Worm (Caenorhabditis elegans) whole organism, L3 larva: ENCODE measurements around the gene F33C8.2.

Source experiments
- R02D3.7 ChIP-seq: fragments of 150-350 bp; optimal IDR thresholded peaks from 2 replicates; lab custom pipeline; 2014; ENCODE audit warnings: missing biosample characterization, missing genetic modification characterization
- ZK546.5 ChIP-seq: sonication (generic microtip); optimal IDR thresholded peaks from 2 replicates; lab custom pipeline; 2017; ENCODE audit warnings: missing biosample characterization, missing genetic modification characterization
- aly-2 ChIP-seq: fragments of 150-350 bp; optimal IDR thresholded peaks from 2 replicates; lab custom pipeline; 2014; ENCODE audit warnings: missing biosample characterization, missing genetic modification characterization
- ama-1 ChIP-seq: fragments of 150-350 bp; optimal IDR thresholded peaks from 2 replicates; lab custom pipeline; 2018
- ceh-16 ChIP-seq: sonication (generic microtip); optimal IDR thresholded peaks from 2 replicates; lab custom pipeline; 2017; ENCODE audit warnings: missing biosample characterization, missing genetic modification characterization
- ceh-28 ChIP-seq: fragments of 150-350 bp; optimal IDR thresholded peaks from 2 replicates; lab custom pipeline; 2014; ENCODE audit warnings: missing biosample characterization, missing genetic modification reagents, missing genetic modification characterization
- ceh-82 ChIP-seq: fragments of 150-350 bp; optimal IDR thresholded peaks from 2 replicates; lab custom pipeline; 2014; ENCODE audit warnings: missing biosample characterization, missing genetic modification characterization
- ceh-9 ChIP-seq: sonication (generic microtip); optimal IDR thresholded peaks from 2 replicates; lab custom pipeline; 2018; ENCODE audit warnings: missing biosample characterization, missing genetic modification characterization
- daf-12 ChIP-seq: fragments of 150-350 bp; optimal IDR thresholded peaks from 2 replicates; lab custom pipeline; 2014; ENCODE audit warnings: missing biosample characterization, missing genetic modification reagents, missing genetic modification characterization
- egl-27 ChIP-seq: sonication (generic microtip); optimal IDR thresholded peaks from 4 replicates; lab custom pipeline; 2017; ENCODE audit warnings: missing biosample characterization, missing genetic modification reagents, missing genetic modification characterization
- egl-5 ChIP-seq: fragments of 150-350 bp; optimal IDR thresholded peaks from 2 replicates; lab custom pipeline; 2017; ENCODE audit warnings: missing biosample characterization, missing genetic modification reagents, missing genetic modification characterization, inconsistent platforms
- elt-1 ChIP-seq: fragments of 150-350 bp; optimal IDR thresholded peaks from 2 replicates; lab custom pipeline; 2014; ENCODE audit warnings: missing biosample characterization, missing genetic modification characterization
- elt-2 ChIP-seq: sonication (generic microtip); optimal IDR thresholded peaks from 2 replicates; lab custom pipeline; 2016; ENCODE audit warnings: missing genetic modification reagents, mild to moderate bottlenecking, missing genetic modification characterization, missing compliant biosample characterization
- elt-3 ChIP-seq, 3 experiments: fragments of 150-350 bp in 1 of 3; sonication (generic microtip) in 2 of 3; optimal IDR thresholded peaks; 2 replicates in 2 of 3; 4 replicates in 1 of 3; lab custom pipeline; 2014 to 2017; ENCODE audit warnings: missing biosample characterization in 3 of 3, missing genetic modification characterization in 3 of 3
- eor-1 ChIP-seq, 2 experiments: fragments of 150-350 bp; optimal IDR thresholded peaks; 2 replicates each; lab custom pipeline; 2014 to 2018; ENCODE audit warnings: missing biosample characterization in 2 of 2, missing genetic modification characterization in 2 of 2
- fkh-10 ChIP-seq: sonication (generic microtip); optimal IDR thresholded peaks from 2 replicates; lab custom pipeline; 2017; ENCODE audit warnings: missing biosample characterization, missing genetic modification reagents, missing genetic modification characterization
- fkh-2 ChIP-seq: fragments of 150-350 bp; optimal IDR thresholded peaks from 2 replicates; lab custom pipeline; 2014; ENCODE audit warnings: missing biosample characterization, missing genetic modification reagents, missing genetic modification characterization
- fos-1 ChIP-seq: fragments of 150-350 bp; optimal IDR thresholded peaks from 2 replicates; lab custom pipeline; 2014; ENCODE audit warnings: missing biosample characterization, missing genetic modification characterization
- hmg-11 ChIP-seq: sonication (generic microtip); optimal IDR thresholded peaks from 2 replicates; lab custom pipeline; 2016; ENCODE audit warnings: missing genetic modification characterization, missing compliant biosample characterization
- jun-1 ChIP-seq: fragments of 150-350 bp; optimal IDR thresholded peaks from 2 replicates; lab custom pipeline; 2014; ENCODE audit warnings: missing biosample characterization, missing genetic modification reagents, missing genetic modification characterization
- lin-15B ChIP-seq: fragments of 150-350 bp; optimal IDR thresholded peaks from 2 replicates; lab custom pipeline; 2014; ENCODE audit warnings: missing biosample characterization, missing genetic modification characterization
- lin-39 ChIP-seq: fragments of 150-350 bp; optimal IDR thresholded peaks from 2 replicates; lab custom pipeline; 2018; ENCODE audit warnings: missing biosample characterization, missing genetic modification reagents, missing genetic modification characterization
- lsy-12 ChIP-seq: sonication (generic microtip); optimal IDR thresholded peaks from 2 replicates; lab custom pipeline; 2016; ENCODE audit warnings: mild to moderate bottlenecking, missing genetic modification characterization, missing compliant biosample characterization
- mdl-1 ChIP-seq: fragments of 150-350 bp; optimal IDR thresholded peaks from 2 replicates; lab custom pipeline; 2014; ENCODE audit warnings: missing biosample characterization, missing genetic modification characterization
- mml-1 ChIP-seq: fragments of 150-350 bp; sonication (generic microtip); optimal IDR thresholded peaks from 3 replicates; lab custom pipeline; 2014; ENCODE audit warnings: missing biosample characterization, missing genetic modification characterization
- nfya-1 ChIP-seq: sonication (generic microtip); optimal IDR thresholded peaks from 2 replicates; lab custom pipeline; 2017; ENCODE audit warnings: missing genetic modification characterization, mild to moderate bottlenecking, missing compliant biosample characterization, antibody characterized with exemption, moderate library complexity; ENCODE audit not compliant: insufficient read depth
- nhr-11 ChIP-seq: fragments of 150-350 bp; optimal IDR thresholded peaks from 2 replicates; lab custom pipeline; 2014; ENCODE audit warnings: missing biosample characterization, missing genetic modification characterization
- nhr-12 ChIP-seq: fragments of 150-350 bp; optimal IDR thresholded peaks from 2 replicates; lab custom pipeline; 2014; ENCODE audit warnings: missing biosample characterization, missing genetic modification characterization
- nhr-23 ChIP-seq: fragments of 150-350 bp; optimal IDR thresholded peaks from 2 replicates; lab custom pipeline; 2014; ENCODE audit warnings: missing biosample characterization, missing genetic modification reagents, missing genetic modification characterization
- nhr-237 ChIP-seq: fragments of 150-350 bp; optimal IDR thresholded peaks from 2 replicates; lab custom pipeline; 2014; ENCODE audit warnings: missing biosample characterization, missing genetic modification characterization
- nhr-25 ChIP-seq: sonication (generic microtip); optimal IDR thresholded peaks from 2 replicates; lab custom pipeline; 2017; ENCODE audit warnings: missing biosample characterization, missing genetic modification characterization
- nhr-28 ChIP-seq: fragments of 150-350 bp; optimal IDR thresholded peaks from 2 replicates; lab custom pipeline; 2014; ENCODE audit warnings: missing biosample characterization, missing genetic modification characterization
- nhr-43 ChIP-seq: sonication (generic microtip); optimal IDR thresholded peaks from 2 replicates; lab custom pipeline; 2016; ENCODE audit warnings: mild to moderate bottlenecking, missing genetic modification characterization, missing compliant biosample characterization; ENCODE audit not compliant: poor library complexity, severe bottlenecking
- nhr-67 ChIP-seq: fragments of 150-350 bp; optimal IDR thresholded peaks from 2 replicates; lab custom pipeline; 2014; ENCODE audit warnings: missing biosample characterization, missing genetic modification characterization
- nhr-76 ChIP-seq: fragments of 150-350 bp; sonication (generic microtip); optimal IDR thresholded peaks from 5 replicates; lab custom pipeline; 2014; ENCODE audit warnings: missing biosample characterization, missing genetic modification characterization
- nhr-77 ChIP-seq: fragments of 150-350 bp; optimal IDR thresholded peaks from 2 replicates; lab custom pipeline; 2014; ENCODE audit warnings: missing biosample characterization, missing genetic modification characterization
- pha-4 ChIP-seq: fragments of 150-350 bp; optimal IDR thresholded peaks from 2 replicates; lab custom pipeline; 2014; ENCODE audit warnings: missing biosample characterization, missing genetic modification reagents, missing genetic modification characterization
- pqm-1 ChIP-seq: fragments of 150-350 bp; optimal IDR thresholded peaks from 2 replicates; lab custom pipeline; 2017; ENCODE audit warnings: missing biosample characterization, missing genetic modification characterization, inconsistent platforms
- sea-2 ChIP-seq: fragments of 150-350 bp; sonication (generic microtip); optimal IDR thresholded peaks from 4 replicates; lab custom pipeline; 2014; ENCODE audit warnings: missing biosample characterization, missing genetic modification reagents, missing genetic modification characterization
- skn-1 ChIP-seq: fragments of 150-350 bp; optimal IDR thresholded peaks from 2 replicates; lab custom pipeline; 2014; ENCODE audit warnings: missing biosample characterization, missing genetic modification characterization
- snpc-4 ChIP-seq: fragments of 150-350 bp; optimal IDR thresholded peaks from 2 replicates; lab custom pipeline; 2014; ENCODE audit warnings: missing biosample characterization, missing genetic modification characterization
- tbx-2 ChIP-seq: sonication (generic microtip); optimal IDR thresholded peaks from 2 replicates; lab custom pipeline; 2016; ENCODE audit warnings: mild to moderate bottlenecking, missing genetic modification characterization, missing compliant biosample characterization
- unc-39 ChIP-seq: sonication (generic microtip); optimal IDR thresholded peaks from 4 replicates; lab custom pipeline; 2017; ENCODE audit warnings: missing biosample characterization, missing genetic modification characterization
- unc-62 ChIP-seq: fragments of 150-350 bp; sonication (generic microtip); optimal IDR thresholded peaks from 4 replicates; lab custom pipeline; 2014; ENCODE audit warnings: missing biosample characterization, missing genetic modification reagents, missing genetic modification characterization
- zag-1 ChIP-seq: fragments of 150-350 bp; optimal IDR thresholded peaks from 2 replicates; lab custom pipeline; 2014; ENCODE audit warnings: missing biosample characterization, missing genetic modification characterization
- ztf-11 ChIP-seq: fragments of 150-350 bp; optimal IDR thresholded peaks from 2 replicates; lab custom pipeline; 2014; ENCODE audit warnings: missing biosample characterization, missing genetic modification characterization
- ztf-4 ChIP-seq: fragments of 150-350 bp; optimal IDR thresholded peaks from 2 replicates; lab custom pipeline; 2014; ENCODE audit warnings: missing biosample characterization, missing genetic modification characterization

F33C8.2 gene

DNA sequence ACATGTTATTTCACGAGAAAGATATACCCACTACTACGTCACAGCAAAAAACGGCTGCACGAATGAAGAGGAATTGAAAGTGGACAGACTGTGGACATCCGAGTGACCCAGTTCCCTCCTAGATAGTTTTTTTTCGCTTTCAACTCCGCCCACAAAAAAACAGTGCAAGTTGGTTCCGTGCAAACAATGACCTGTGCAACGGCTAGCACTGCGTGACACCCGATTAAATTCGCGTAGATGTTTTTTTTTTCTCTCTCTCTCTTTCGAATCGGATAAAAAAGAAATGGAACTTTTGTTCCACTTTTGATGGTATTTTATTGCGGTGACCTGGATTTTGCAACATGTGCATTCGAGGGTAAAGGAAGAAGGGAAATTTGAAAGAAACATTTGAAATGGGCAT is 24.0 kb downstream of the F33C8.2 start:
- TF ChIP-seq pha-4 (peak; percentile 47), daf-12 (tag; lab: Kevin White, UChicago) (no peak), eor-1 (tag; optimal IDR thresholded peaks at IDR 0.05; lab: Kevin White, UChicago) (no peak), jun-1 (tag; lab: Kevin White, UChicago) (no peak), nhr-237 (tag; lab: Kevin White, UChicago) (no peak), pqm-1 (tag; lab: Kevin White, UChicago) (no peak), nhr-28 (tag; lab: Kevin White, UChicago) (no peak), nhr-77 (tag; lab: Kevin White, UChicago) (no peak), nhr-23 (tag; lab: Kevin White, UChicago) (peak; percentile 89)

DNA sequence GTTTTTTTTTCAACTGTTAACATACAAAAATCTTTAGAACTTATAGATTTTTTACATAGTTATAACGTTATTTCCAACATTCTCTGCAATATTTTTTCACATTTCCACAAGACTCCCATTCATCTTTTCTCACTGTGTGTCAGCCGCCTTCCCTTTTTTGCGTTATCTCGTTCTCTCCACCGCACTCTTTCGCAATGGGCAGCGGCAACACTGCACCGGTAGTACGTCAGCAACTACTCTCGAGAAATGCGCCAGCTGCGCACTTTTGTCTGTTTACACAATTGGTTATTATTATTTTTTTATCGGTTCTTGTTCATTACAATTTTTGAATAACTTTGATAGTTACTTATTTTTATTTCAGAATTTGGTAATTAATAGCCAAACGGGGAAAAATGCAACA is 25.8 kb downstream of the F33C8.2 start, which contains the start of gene C05G5.2:
Gene C05G5.2 (plus strand): TSS at position 356 of the 400 bp plus-strand sequence.
- TF ChIP-seq mdl-1 (tag; lab: Kevin White, UChicago) (peak; percentile 10), ceh-28 (peak; percentile 62), nhr-11 (tag; lab: Kevin White, UChicago) (no peak), jun-1 (tag; lab: Kevin White, UChicago) (peak; percentile 82), fkh-10 (GFP tag; lab: Kevin White, UChicago) (peak; percentile 73), nhr-67 (tag; lab: Kevin White, UChicago) (no peak), snpc-4 (peak; percentile 94), nfya-1 (peak; percentile 94), zag-1 (peak; percentile 39), aly-2 (tag; lab: Kevin White, UChicago) (no peak), lsy-12 (tag; lab: Kevin White, UChicago) (peak; percentile 56), ztf-4 (tag; lab: Kevin White, UChicago) (no peak), nhr-76 (tag; lab: Kevin White, UChicago) (no peak), mml-1 (tag; lab: Kevin White, UChicago) (no peak), egl-5 (peak; percentile 84), ztf-11 (tag; lab: Kevin White, UChicago) (no peak), fos-1 (tag; lab: Kevin White, UChicago) (no peak), nhr-237 (tag; lab: Kevin White, UChicago) (no peak), skn-1 (peak; percentile 77), ceh-16 (no peak), elt-1 (tag; lab: Kevin White, UChicago) (peak; percentile 14), ama-1 (lab: Kevin White, UChicago) (peak; percentile 33), elt-3 (tag; optimal IDR thresholded peaks at IDR 0.05; lab: Kevin White, UChicago) (peak in 1 of 3 experiments; percentile 31), unc-62 (GFP tag; lab: Kevin White, UChicago) (no peak), unc-39 (tag; lab: Kevin White, UChicago) (no peak), pqm-1 (tag; lab: Kevin White, UChicago) (peak; percentile 79), fkh-2 (tag; lab: Kevin White, UChicago) (no peak), pha-4 (peak; percentile 99), nhr-23 (tag; lab: Kevin White, UChicago) (peak; percentile 92), nhr-77 (tag; lab: Kevin White, UChicago) (no peak), elt-2 (tag; lab: Kevin White, UChicago) (peak; percentile 89), nhr-12 (tag; lab: Kevin White, UChicago) (no peak), nhr-28 (tag; lab: Kevin White, UChicago) (no peak), tbx-2 (tag; lab: Kevin White, UChicago) (peak; percentile 80), nhr-25 (peak; percentile 85), ceh-9 (tag; lab: Kevin White, UChicago) (no peak), sea-2 (GFP tag; lab: Kevin White, UChicago) (peak; percentile 13), nhr-43 (tag; lab: Kevin White, UChicago) (peak; percentile 63), ceh-82 (tag; lab: Kevin White, UChicago) (peak; percentile 60), R02D3.7 (tag; lab: Kevin White, UChicago) (peak; percentile 36), lin-39 (tag; lab: Kevin White, UChicago) (peak; percentile 96), lin-15B (tag; lab: Kevin White, UChicago) (peak; percentile 74), egl-27 (tag; lab: Kevin White, UChicago) (no peak), eor-1 (tag; optimal IDR thresholded peaks at IDR 0.05; lab: Kevin White, UChicago) (no peak), hmg-11 (tag; lab: Kevin White, UChicago) (peak; percentile 92), ZK546.5 (no peak), daf-12 (tag; lab: Kevin White, UChicago) (no peak)
- TF ChIP-seq, all 47 proteins: peak for 26
